Fruit fly (Drosophila melanogaster) whole organism, prepupa: ENCODE results near the gene GstD6.

ENCODE experiments used
- acj6 ChIP-seq: fragments of 200-800 bp; sonication (Bioruptor generic); optimal IDR thresholded peaks from 3 replicates; lab custom pipeline; 2016; ENCODE audit warnings: missing biosample characterization, missing genetic modification characterization
- dsx ChIP-seq: fragments of 200-800 bp; optimal IDR thresholded peaks from 3 replicates; lab custom pipeline; 2019; ENCODE audit warnings: missing biosample characterization, mild to moderate bottlenecking, missing genetic modification characterization, moderate library complexity; ENCODE audit not compliant: poor library complexity, severe bottlenecking
- eg ChIP-seq: fragments of 200-800 bp; sonication (Bioruptor generic); IDR thresholded peaks from 3 replicates; pipeline ENCODE4 v1.3.6; 2022; ENCODE audit warnings: missing biosample characterization, missing genetic modification characterization

DNA sequence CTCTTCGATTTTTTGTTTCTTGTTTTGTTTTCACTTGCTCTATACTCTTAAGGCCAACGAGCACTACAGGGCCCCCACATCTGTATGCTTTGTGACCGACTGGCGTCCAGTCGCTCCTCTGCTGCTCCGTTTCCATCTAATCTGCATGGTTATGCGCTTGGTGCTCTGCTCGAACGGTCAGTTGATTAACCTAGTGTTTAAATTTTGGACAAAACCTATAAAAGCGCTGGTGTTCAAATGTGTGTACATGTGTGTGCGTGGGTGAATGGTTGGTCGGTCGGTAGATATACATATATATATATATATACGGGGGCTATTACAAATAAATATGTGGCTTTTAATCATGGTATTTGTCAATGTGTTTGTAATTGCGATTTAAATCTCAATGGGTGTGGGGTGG lies 47.1 kb downstream of the GstD6 start:
- TF ChIP-seq dsx (GFP tag; lab: Kevin White, UChicago), result no peak
- no peak for TF ChIP-seq acj6 (GFP tag; lab: Kevin White, UChicago)
- no peak for TF ChIP-seq eg (GFP tag; lab: Robert Waterston, UW)
